Fruit fly (Drosophila melanogaster) whole organism, embryonic: ENCODE measurements around the gene swa.

Experiments
- CG10979 ChIP-seq: fragments of 200-800 bp; sonication (Bioruptor generic); optimal IDR thresholded peaks from 2 replicates; lab custom pipeline; 2018; ENCODE audit warnings: missing biosample characterization, mild to moderate bottlenecking, missing genetic modification characterization, moderate library complexity
- CG11695 ChIP-seq: fragments of 200-800 bp; sonication (Bioruptor generic); IDR thresholded peaks from 3 replicates; pipeline ENCODE4 v1.3.6; 2022; ENCODE audit warnings: missing biosample characterization, missing genetic modification characterization
- CG12071 ChIP-seq: fragments of 200-800 bp; sonication (Bioruptor generic); optimal IDR thresholded peaks from 3 replicates; lab custom pipeline; 2018; ENCODE audit warnings: missing biosample characterization, mild to moderate bottlenecking, missing genetic modification characterization
- CG12155 ChIP-seq: fragments of 200-800 bp; sonication (Bioruptor generic); optimal IDR thresholded peaks from 3 replicates; lab custom pipeline; 2016; ENCODE audit warnings: missing biosample characterization, missing genetic modification characterization
- CG14050 ChIP-seq: fragments of 200-800 bp; sonication (Bioruptor generic); IDR thresholded peaks from 3 replicates; pipeline ENCODE4 v1.3.6; 2022; ENCODE audit warnings: missing biosample characterization, missing genetic modification characterization
- CG1603 ChIP-seq: fragments of 200-800 bp; sonication (Bioruptor generic); optimal IDR thresholded peaks from 2 replicates; lab custom pipeline; 2019; ENCODE audit warnings: missing biosample characterization, mild to moderate bottlenecking, missing genetic modification characterization, moderate library complexity
- CG17186 ChIP-seq: fragments of 200-800 bp; sonication (Bioruptor generic); optimal IDR thresholded peaks from 3 replicates; lab custom pipeline; 2017; ENCODE audit warnings: missing biosample characterization, missing genetic modification reagents, missing genetic modification characterization
- CG17829 ChIP-seq: fragments of 200-800 bp; optimal IDR thresholded peaks from 2 replicates; lab custom pipeline; 2019; ENCODE audit warnings: missing biosample characterization, mild to moderate bottlenecking, missing genetic modification characterization, moderate library complexity
- CG18262 ChIP-seq: fragments of 200-800 bp; optimal IDR thresholded peaks from 3 replicates; lab custom pipeline; 2019; ENCODE audit warnings: missing biosample characterization, mild to moderate bottlenecking, missing genetic modification characterization, moderate library complexity
- CG32772 ChIP-seq: fragments of 200-800 bp; sonication (Bioruptor generic); IDR thresholded peaks from 2 replicates; pipeline ENCODE4 v1.3.6; 2022; ENCODE audit warnings: missing biosample characterization, missing genetic modification characterization
- CG4424 ChIP-seq: fragments of 200-800 bp; sonication (Bioruptor generic); optimal IDR thresholded peaks from 3 replicates; lab custom pipeline; 2016; ENCODE audit warnings: missing biosample characterization, missing genetic modification characterization
- CG6272 ChIP-seq: fragments of 200-800 bp; sonication (Bioruptor generic); IDR thresholded peaks from 2 replicates; pipeline ENCODE4 v1.3.6; 2022; ENCODE audit warnings: missing biosample characterization, missing genetic modification characterization
- CG6654 ChIP-seq: fragments of 200-800 bp; sonication (Bioruptor generic); optimal IDR thresholded peaks from 2 replicates; lab custom pipeline; 2017; ENCODE audit warnings: missing biosample characterization, mild to moderate bottlenecking, missing genetic modification characterization
- CG6689 ChIP-seq: fragments of 200-800 bp; sonication (Bioruptor generic); IDR thresholded peaks from 2 replicates; pipeline ENCODE4 v1.3.6; 2022; ENCODE audit warnings: missing biosample characterization, missing genetic modification characterization
- CG6791 ChIP-seq: fragments of 200-800 bp; sonication (Bioruptor generic); IDR thresholded peaks from 3 replicates; pipeline ENCODE4 v1.3.6; 2022; ENCODE audit warnings: missing biosample characterization, missing genetic modification characterization; ENCODE audit not compliant: partially characterized antibody
- CG6854 ChIP-seq: fragments of 200-800 bp; sonication (Bioruptor generic); optimal IDR thresholded peaks from 3 replicates; lab custom pipeline; 2017; ENCODE audit warnings: missing biosample characterization, mild to moderate bottlenecking, missing genetic modification characterization
- E2f2 ChIP-seq: fragments of 200-800 bp; sonication (Bioruptor generic); IDR thresholded peaks from 2 replicates; pipeline ENCODE4 v1.3.6; 2022; ENCODE audit warnings: missing biosample characterization, missing genetic modification characterization
- Ets65A ChIP-seq: fragments of 200-800 bp; sonication (Bioruptor generic); peaks from one replicate; lab custom pipeline; 2016; ENCODE audit warnings: missing biosample characterization, missing genetic modification characterization
- HLH3B ChIP-seq: fragments of 200-800 bp; sonication (Bioruptor generic); IDR thresholded peaks from 2 replicates; pipeline ENCODE4 v1.3.6; 2022; ENCODE audit warnings: missing biosample characterization, missing genetic modification characterization
- HLH54F ChIP-seq: fragments of 200-800 bp; sonication (Bioruptor generic); optimal IDR thresholded peaks from 3 replicates; lab custom pipeline; 2016; ENCODE audit warnings: missing biosample characterization, missing genetic modification characterization
- HmgD ChIP-seq: fragments of 200-800 bp; sonication (Bioruptor generic); optimal IDR thresholded peaks from 3 replicates; lab custom pipeline; 2016; ENCODE audit warnings: missing biosample characterization, missing genetic modification characterization
- Lhr ChIP-seq: fragments of 200-800 bp; sonication (Bioruptor generic); optimal IDR thresholded peaks from 3 replicates; lab custom pipeline; 2017; ENCODE audit warnings: mild to moderate bottlenecking, missing biosample characterization, missing genetic modification reagents, missing genetic modification characterization
- Med ChIP-seq: fragments of 200-800 bp; sonication (Bioruptor generic); peaks from one replicate; lab custom pipeline; 2016; ENCODE audit warnings: missing biosample characterization, missing genetic modification characterization, mild to moderate bottlenecking, inconsistent platforms, moderate library complexity
- Mrtf ChIP-seq: fragments of 200-800 bp; sonication (Bioruptor generic); IDR thresholded peaks from 3 replicates; pipeline ENCODE4 v1.3.6; 2022; ENCODE audit warnings: missing biosample characterization, missing genetic modification characterization
- Poxn ChIP-seq: fragments of 200-800 bp; sonication (Bioruptor generic); IDR thresholded peaks from 2 replicates; pipeline ENCODE4 v1.3.6; 2022; ENCODE audit warnings: missing biosample characterization, missing genetic modification characterization
- Sox100B ChIP-seq: fragments of 200-800 bp; sonication (Bioruptor generic); optimal IDR thresholded peaks from 3 replicates; lab custom pipeline; 2018; ENCODE audit warnings: missing biosample characterization, mild to moderate bottlenecking, missing genetic modification characterization
- Ssrp ChIP-seq: fragments of 200-800 bp; sonication (Bioruptor generic); optimal IDR thresholded peaks from 2 replicates; lab custom pipeline; 2018; ENCODE audit warnings: missing biosample characterization, mild to moderate bottlenecking, missing genetic modification characterization, moderate library complexity
- Usf ChIP-seq: fragments of 200-800 bp; sonication (Bioruptor generic); optimal IDR thresholded peaks from 2 replicates; lab custom pipeline; 2017; ENCODE audit warnings: missing genotype, missing biosample characterization, missing genetic modification characterization
- az2 ChIP-seq: fragments of 200-800 bp; sonication (Bioruptor generic); optimal IDR thresholded peaks from 3 replicates; lab custom pipeline; 2016; ENCODE audit warnings: missing biosample characterization, missing genetic modification characterization
- bsh ChIP-seq, 2 experiments: fragments of 200-800 bp; sonication (Bioruptor generic); optimal IDR thresholded peaks; 2 replicates each; lab custom pipeline; 2017 to 2018; ENCODE audit warnings: mild to moderate bottlenecking in 2 of 2, missing biosample characterization in 2 of 2, missing genetic modification characterization in 2 of 2, moderate library complexity in 1 of 2
- btn ChIP-seq: fragments of 200-800 bp; sonication (Bioruptor generic); optimal IDR thresholded peaks from 2 replicates; lab custom pipeline; 2016; ENCODE audit warnings: missing biosample characterization, missing genetic modification characterization
- chm ChIP-seq: fragments of 200-800 bp; sonication (Bioruptor generic); IDR thresholded peaks from 2 replicates; pipeline ENCODE4 v1.3.6; 2022; ENCODE audit warnings: missing biosample characterization, missing genetic modification characterization
- crol ChIP-seq: fragments of 200-800 bp; sonication (Bioruptor generic); IDR thresholded peaks from 2 replicates; pipeline ENCODE4 v1.3.6; 2022; ENCODE audit warnings: missing biosample characterization, missing genetic modification characterization
- dimm ChIP-seq: fragments of 200-800 bp; sonication (Bioruptor generic); IDR thresholded peaks from 2 replicates; pipeline ENCODE4 v1.3.6; 2022; ENCODE audit warnings: missing biosample characterization, missing genetic modification characterization
- dm ChIP-seq: fragments of 200-800 bp; sonication (Bioruptor generic); optimal IDR thresholded peaks from 3 replicates; lab custom pipeline; 2016; ENCODE audit warnings: missing biosample characterization, missing genetic modification characterization
- ftz-f1 ChIP-seq: fragments of 200-800 bp; sonication (Bioruptor generic); optimal IDR thresholded peaks from 2 replicates; lab custom pipeline; 2016; ENCODE audit warnings: missing biosample characterization, missing genetic modification characterization
- gce ChIP-seq: fragments of 200-800 bp; sonication (Bioruptor generic); IDR thresholded peaks from 3 replicates; pipeline ENCODE4 v1.3.6; 2022; ENCODE audit warnings: missing biosample characterization, missing genetic modification characterization
- her ChIP-seq: fragments of 200-800 bp; sonication (Bioruptor generic); optimal IDR thresholded peaks from 2 replicates; lab custom pipeline; 2016; ENCODE audit warnings: missing biosample characterization, missing genetic modification characterization
- jumu ChIP-seq: fragments of 200-800 bp; sonication (Bioruptor generic); optimal IDR thresholded peaks from 3 replicates; lab custom pipeline; 2016; ENCODE audit warnings: missing biosample characterization, missing genetic modification characterization
- mam ChIP-seq: fragments of 200-800 bp; sonication (Bioruptor generic); optimal IDR thresholded peaks from 3 replicates; lab custom pipeline; 2016; ENCODE audit warnings: missing biosample characterization, missing genetic modification characterization
- otp ChIP-seq: fragments of 200-800 bp; sonication (Bioruptor generic); IDR thresholded peaks from 3 replicates; pipeline ENCODE4, ENCODE4 v1.3.6; 2022; ENCODE audit warnings: missing biosample characterization, missing genetic modification characterization
- peb ChIP-seq: fragments of 200-800 bp; sonication (Bioruptor generic); IDR thresholded peaks from 2 replicates; pipeline ENCODE4 v1.3.6; 2022; ENCODE audit warnings: missing biosample characterization, missing genetic modification characterization
- pho ChIP-seq: fragments of 200-800 bp; sonication (Bioruptor generic); optimal IDR thresholded peaks from 2 replicates; lab custom pipeline; 2016; ENCODE audit warnings: missing biosample characterization, missing genetic modification characterization
- pita ChIP-seq: fragments of 200-800 bp; sonication (Bioruptor generic); optimal IDR thresholded peaks from 2 replicates; lab custom pipeline; 2017; ENCODE audit warnings: missing biosample characterization, mild to moderate bottlenecking, missing genetic modification characterization
- seq ChIP-seq: fragments of 200-800 bp; sonication (Bioruptor generic); IDR thresholded peaks from 2 replicates; pipeline ENCODE4 v1.3.6; 2022; ENCODE audit warnings: missing biosample characterization, missing genetic modification characterization
- sim ChIP-seq: fragments of 200-800 bp; sonication (Bioruptor generic); IDR thresholded peaks from 2 replicates; pipeline ENCODE4 v1.3.6; 2022; ENCODE audit warnings: missing biosample characterization, missing genetic modification characterization
- slp2 ChIP-seq: fragments of 200-800 bp; sonication (Bioruptor generic); optimal IDR thresholded peaks from 2 replicates; lab custom pipeline; 2016; ENCODE audit warnings: missing biosample characterization, missing genetic modification characterization
- so ChIP-seq: fragments of 200-800 bp; sonication (Bioruptor generic); IDR thresholded peaks from 3 replicates; pipeline ENCODE4 v1.3.6; 2022; ENCODE audit warnings: missing biosample characterization, missing genetic modification characterization
- sob ChIP-seq: fragments of 200-800 bp; sonication (Bioruptor generic); IDR thresholded peaks from 2 replicates; pipeline ENCODE4 v1.3.6; 2022; ENCODE audit warnings: missing biosample characterization, missing genetic modification characterization
- sug ChIP-seq: fragments of 200-800 bp; optimal IDR thresholded peaks from 2 replicates; lab custom pipeline; 2019; ENCODE audit warnings: missing biosample characterization, mild to moderate bottlenecking, missing genetic modification characterization, moderate library complexity
- tll ChIP-seq, 2 experiments: fragments of 200-800 bp in 1 of 2; fragments of >200 bp in 1 of 2; sonication (Bioruptor generic) in 1 of 2; optimal IDR thresholded peaks; 2 replicates each; lab custom pipeline; 2017 to 2019; ENCODE audit warnings: missing biosample characterization in 2 of 2, missing genetic modification characterization in 2 of 2, mild to moderate bottlenecking in 1 of 2, moderate library complexity in 1 of 2
- vfl ChIP-seq: fragments of 200-800 bp; sonication (Bioruptor generic); optimal IDR thresholded peaks from 2 replicates; lab custom pipeline; 2016; ENCODE audit warnings: missing biosample characterization, missing genetic modification characterization

swa gene

dm6 chrX:6340593-6341068 lies 24.9 kb downstream of the swa start (continued):
- TF ChIP-seq bsh (GFP tag; optimal IDR thresholded peaks at IDR 0.05; lab: Kevin White, UChicago) (peak; percentile 62 to 86), CG6272 (GFP tag; lab: Robert Waterston, UW) (no peak), so (GFP tag; lab: Robert Waterston, UW) (peak; percentile 53; the same call in 2 of the 3 replicates), pho (GFP tag; lab: Kevin White, UChicago) (no peak), Poxn (0 out of 2 replicates have a peak, but pooled peaks have one; percentile 22), Ssrp (tag; lab: Kevin White, UChicago) (peak; percentile 71), CG17186 (no peak), CG14050 (GFP tag; lab: Robert Waterston, UW) (peak; percentile 24; the same call in 1 of the 3 replicates), btn (GFP tag; lab: Kevin White, UChicago) (peak; percentile 28), dm (GFP tag; lab: Kevin White, UChicago) (no peak), Med (GFP tag; lab: Kevin White, UChicago) (peak; percentile 81), E2f2 (GFP tag; lab: Robert Waterston, UW) (no peak), chm (no peak), jumu (GFP tag; lab: Kevin White, UChicago) (peak; percentile 14), seq (GFP tag; lab: Robert Waterston, UW) (peak; percentile 56; the same call in 1 of the 2 replicates), CG18262 (tag; lab: Kevin White, UChicago) (peak; percentile 82), CG6854 (GFP tag; lab: Kevin White, UChicago) (peak; percentile 74), Usf (peak; percentile 67), sug (peak; percentile 72), sob (GFP tag; lab: Robert Waterston, UW) (peak; percentile 39), slp2 (GFP tag; lab: Kevin White, UChicago) (peak; percentile 1), mam (peak; percentile 47), peb (peak; percentile 35; the same call in 1 of the 2 replicates), tll (GFP tag; optimal IDR thresholded peaks at IDR 0.05; lab: Kevin White, UChicago) (no peak), CG11695 (peak; percentile 80; the same call in 2 of the 3 replicates), CG4424 (GFP tag; lab: Kevin White, UChicago) (peak; percentile 68), dimm (GFP tag; lab: Robert Waterston, UW) (0 out of 2 replicates have a peak, but pooled peaks have one; percentile 16), az2 (GFP tag; lab: Kevin White, UChicago) (peak; percentile 61), CG10979 (peak; percentile 83), CG1603 (peak; percentile 27), HLH3B (GFP tag; lab: Robert Waterston, UW) (peak; percentile 40), sim (GFP tag; lab: Robert Waterston, UW) (no peak), CG6689 (GFP tag; lab: Robert Waterston, UW) (peak; percentile 73), HmgD (GFP tag; lab: Kevin White, UChicago) (no peak), otp (no peak), Mrtf (peak; percentile 46; the same call in 1 of the 3 replicates), vfl (GFP tag; lab: Kevin White, UChicago) (peak; percentile 22), HLH54F (GFP tag; lab: Kevin White, UChicago) (peak; percentile 31), CG6654 (GFP tag; lab: Kevin White, UChicago) (peak; percentile 59), Lhr (GFP tag; lab: Kevin White, UChicago) (peak; percentile 38), crol (GFP tag; lab: Robert Waterston, UW) (no peak), Sox100B (GFP tag; lab: Kevin White, UChicago) (peak; percentile 88), Ets65A (GFP tag; lab: Kevin White, UChicago) (peak; percentile 70), CG12155 (GFP tag; lab: Kevin White, UChicago) (peak; percentile 43), CG12071 (GFP tag; lab: Kevin White, UChicago) (peak; percentile 42), CG32772 (0 out of 2 replicates have a peak, but pooled peaks have one; percentile 40), gce (GFP tag; lab: Robert Waterston, UW) (no peak), ftz-f1 (GFP tag; lab: Kevin White, UChicago) (no peak), pita (no peak), her (peak; percentile 9), CG17829 (tag; lab: Kevin White, UChicago) (peak; percentile 64), CG6791 (GFP tag; lab: Robert Waterston, UW) (no peak)
